Worm (Caenorhabditis elegans): ENCODE data around the gene F59F5.3.

- TF ChIP-seq unc-62 (GFP tag; optimal IDR thresholded peaks at IDR 0.05) (peak; percentile 2), elt-3 (tag; optimal IDR thresholded peaks at IDR 0.05) (peak; percentile 47), snpc-4 (tag; optimal IDR thresholded peaks at IDR 0.05) (no peak), pha-4 (tag; optimal IDR thresholded peaks at IDR 0.05) (peak; percentile 64), ztf-11 (tag; optimal IDR thresholded peaks at IDR 0.05) (no peak), mep-1 (tag; optimal IDR thresholded peaks at IDR 0.05) (peak; percentile 21), nhr-237 (tag; optimal IDR thresholded peaks at IDR 0.05) (peak; percentile 82), nhr-28 (tag; optimal IDR thresholded peaks at IDR 0.05) (no peak), sem-2 (GFP tag; optimal IDR thresholded peaks at IDR 0.05) (no peak), lsy-2 (tag; optimal IDR thresholded peaks at IDR 0.05) (no peak), ces-1 (GFP tag; optimal IDR thresholded peaks at IDR 0.05) (peak; percentile 19), elt-1 (tag; optimal IDR thresholded peaks at IDR 0.05; ENCODE audit: borderline replicate concordance, insufficient read depth) (no peak)
Measured at ce11 chrX:10576410-10576809, 34.2 kb upstream of the F59F5.3 start.
